Fruit fly (Drosophila melanogaster) whole organism, prepupa: ENCODE data around the gene Yp3.

ENCODE experiments used
- Blimp-1 ChIP-seq: fragments of 200-800 bp; sonication (Bioruptor generic); optimal IDR thresholded peaks from 3 replicates; lab custom pipeline; 2017; ENCODE audit warnings: missing biosample characterization, missing genetic modification characterization, mild to moderate bottlenecking, moderate library complexity, missing genetic modification reagents
- CG10669 ChIP-seq: fragments of 200-800 bp; sonication (Bioruptor generic); optimal IDR thresholded peaks from 3 replicates; lab custom pipeline; 2018; ENCODE audit warnings: missing biosample characterization, mild to moderate bottlenecking, missing genetic modification characterization, moderate library complexity
- CG11294 ChIP-seq: fragments of 200-800 bp; sonication (Bioruptor generic); IDR thresholded peaks from 2 replicates; pipeline ENCODE4 v1.3.6; 2022; ENCODE audit warnings: missing biosample characterization, missing genetic modification characterization
- CG11762 ChIP-seq: fragments of 200-800 bp; sonication (Bioruptor generic); optimal IDR thresholded peaks from 3 replicates; lab custom pipeline; 2016; ENCODE audit warnings: missing biosample characterization, missing genetic modification characterization; ENCODE audit not compliant: insufficient read depth
- CG11902 ChIP-seq: fragments of 200-800 bp; sonication (Bioruptor generic); optimal IDR thresholded peaks from 3 replicates; lab custom pipeline; 2016; ENCODE audit warnings: missing biosample characterization, missing genetic modification characterization
- CG16779 ChIP-seq: fragments of 200-800 bp; sonication (Bioruptor generic); optimal IDR thresholded peaks from 3 replicates; lab custom pipeline; 2017; ENCODE audit warnings: missing biosample characterization, mild to moderate bottlenecking, missing genetic modification characterization
- CG32006 ChIP-seq: fragments of 200-800 bp; sonication (Bioruptor generic); optimal IDR thresholded peaks from 3 replicates; lab custom pipeline; 2017; ENCODE audit warnings: missing biosample characterization, mild to moderate bottlenecking, missing genetic modification characterization
- CG4318 ChIP-seq: fragments of 200-800 bp; sonication (Bioruptor generic); optimal IDR thresholded peaks from 3 replicates; lab custom pipeline; 2017; ENCODE audit warnings: missing biosample characterization, mild to moderate bottlenecking, missing genetic modification characterization
- CG6163 ChIP-seq: fragments of 200-800 bp; sonication (Bioruptor generic); IDR thresholded peaks from 3 replicates; pipeline ENCODE4 v1.3.6; 2022; ENCODE audit warnings: missing biosample characterization, missing genetic modification characterization
- CG6276 ChIP-seq: fragments of 200-800 bp; sonication (Bioruptor generic); optimal IDR thresholded peaks from 2 replicates; lab custom pipeline; 2017; ENCODE audit warnings: missing biosample characterization, mild to moderate bottlenecking, missing genetic modification characterization
- CG6792 ChIP-seq: fragments of 200-800 bp; sonication (Bioruptor generic); optimal IDR thresholded peaks from 3 replicates; lab custom pipeline; 2016; ENCODE audit warnings: missing biosample characterization, missing genetic modification characterization
- CG6854 ChIP-seq: fragments of 200-800 bp; sonication (Bioruptor generic); optimal IDR thresholded peaks from 2 replicates; lab custom pipeline; 2017; ENCODE audit warnings: missing biosample characterization, mild to moderate bottlenecking, missing genetic modification characterization
- CG7368 ChIP-seq: fragments of 200-800 bp; sonication (Bioruptor generic); optimal IDR thresholded peaks from 3 replicates; lab custom pipeline; 2016; ENCODE audit warnings: missing biosample characterization, missing genetic modification characterization
- CG8119 ChIP-seq: fragments of 200-800 bp; sonication (Bioruptor generic); IDR thresholded peaks from 3 replicates; pipeline ENCODE4 v1.3.6; 2022; ENCODE audit warnings: missing biosample characterization, missing genetic modification characterization
- CG8319 ChIP-seq: fragments of 200-800 bp; sonication (Bioruptor generic); optimal IDR thresholded peaks from 3 replicates; lab custom pipeline; 2016; ENCODE audit warnings: missing biosample characterization, missing genetic modification characterization
- CG8632 ChIP-seq: fragments of 200-800 bp; sonication (Bioruptor generic); optimal IDR thresholded peaks from 3 replicates; lab custom pipeline; 2016; ENCODE audit warnings: missing biosample characterization, missing genetic modification characterization
- Eip93F ChIP-seq: fragments of 200-800 bp; sonication (Bioruptor generic); optimal IDR thresholded peaks from 2 replicates; lab custom pipeline; 2016; ENCODE audit warnings: missing biosample characterization, mild to moderate bottlenecking, missing genetic modification characterization
- Ets21C ChIP-seq: fragments of 200-800 bp; sonication (Bioruptor generic); optimal IDR thresholded peaks from 3 replicates; lab custom pipeline; 2016; ENCODE audit warnings: missing biosample characterization, missing genetic modification characterization
- Ets96B ChIP-seq: fragments of 200-800 bp; optimal IDR thresholded peaks from 2 replicates; lab custom pipeline; 2019; ENCODE audit warnings: missing biosample characterization, mild to moderate bottlenecking, missing genetic modification characterization, moderate library complexity
- Gug ChIP-seq: fragments of 200-800 bp; sonication (Bioruptor generic); IDR thresholded peaks from 2 replicates; pipeline ENCODE4 v1.3.6; 2022; ENCODE audit warnings: missing biosample characterization, missing genetic modification characterization
- Hr4 ChIP-seq: fragments of 200-800 bp; sonication (Bioruptor generic); optimal IDR thresholded peaks from 3 replicates; lab custom pipeline; 2016; ENCODE audit warnings: missing biosample characterization, missing genetic modification characterization
- Lpt ChIP-seq: fragments of 200-800 bp; sonication (Bioruptor generic); optimal IDR thresholded peaks from 3 replicates; lab custom pipeline; 2016; ENCODE audit warnings: missing biosample characterization, missing genetic modification characterization
- OdsH ChIP-seq: fragments of 200-800 bp; sonication (Bioruptor generic); optimal IDR thresholded peaks from 3 replicates; lab custom pipeline; 2016; ENCODE audit warnings: missing biosample characterization, missing genetic modification characterization
- Smox ChIP-seq: fragments of 200-800 bp; sonication (Bioruptor generic); optimal IDR thresholded peaks from 3 replicates; lab custom pipeline; 2016; ENCODE audit warnings: missing biosample characterization, missing genetic modification characterization
- Sox14 ChIP-seq: fragments of 200-800 bp; sonication (Bioruptor generic); optimal IDR thresholded peaks from 3 replicates; lab custom pipeline; 2016; ENCODE audit warnings: missing biosample characterization, missing genetic modification characterization
- Sox15 ChIP-seq: fragments of 200-800 bp; sonication (Bioruptor generic); optimal IDR thresholded peaks from 3 replicates; lab custom pipeline; 2016; ENCODE audit warnings: missing biosample characterization, missing genetic modification characterization
- achi ChIP-seq: fragments of 200-800 bp; sonication (Bioruptor generic); optimal IDR thresholded peaks from 3 replicates; lab custom pipeline; 2016; ENCODE audit warnings: missing biosample characterization, missing genetic modification characterization
- acj6 ChIP-seq: fragments of 200-800 bp; sonication (Bioruptor generic); optimal IDR thresholded peaks from 3 replicates; lab custom pipeline; 2016; ENCODE audit warnings: missing biosample characterization, missing genetic modification characterization
- cyc ChIP-seq: fragments of 200-800 bp; sonication (Bioruptor generic); optimal IDR thresholded peaks from 3 replicates; lab custom pipeline; 2016; ENCODE audit warnings: missing biosample characterization, missing genetic modification characterization
- dsx ChIP-seq: fragments of 200-800 bp; optimal IDR thresholded peaks from 3 replicates; lab custom pipeline; 2019; ENCODE audit warnings: missing biosample characterization, mild to moderate bottlenecking, missing genetic modification characterization, moderate library complexity; ENCODE audit not compliant: poor library complexity, severe bottlenecking
- eg ChIP-seq: fragments of 200-800 bp; sonication (Bioruptor generic); IDR thresholded peaks from 3 replicates; pipeline ENCODE4 v1.3.6; 2022; ENCODE audit warnings: missing biosample characterization, missing genetic modification characterization
- esn ChIP-seq: fragments of 200-800 bp; sonication (Bioruptor generic); optimal IDR thresholded peaks from 2 replicates; lab custom pipeline; 2016; ENCODE audit warnings: missing biosample characterization, mild to moderate bottlenecking, missing genetic modification characterization, moderate library complexity
- fd59A ChIP-seq: fragments of 200-800 bp; sonication (Bioruptor generic); optimal IDR thresholded peaks from 2 replicates; lab custom pipeline; 2017; ENCODE audit warnings: missing biosample characterization, mild to moderate bottlenecking, missing genetic modification characterization, missing genetic modification reagents
- fkh ChIP-seq: fragments of 200-800 bp; sonication (Bioruptor generic); optimal IDR thresholded peaks from 3 replicates; lab custom pipeline; 2017; ENCODE audit warnings: missing biosample characterization, mild to moderate bottlenecking, missing genetic modification characterization, moderate library complexity
- lz ChIP-seq: fragments of 200-800 bp; sonication (Bioruptor generic); optimal IDR thresholded peaks from 3 replicates; lab custom pipeline; 2016; ENCODE audit warnings: missing biosample characterization, missing genetic modification characterization
- net ChIP-seq: fragments of 200-800 bp; sonication (Bioruptor generic); optimal IDR thresholded peaks from 3 replicates; lab custom pipeline; 2016; ENCODE audit warnings: missing biosample characterization, missing genetic modification characterization
- pdm3 ChIP-seq: fragments of 200-800 bp; sonication (Bioruptor generic); optimal IDR thresholded peaks from 3 replicates; lab custom pipeline; 2016; ENCODE audit warnings: missing biosample characterization, missing genetic modification characterization
- salr ChIP-seq, 2 experiments: fragments of 200-800 bp; sonication (Bioruptor generic); optimal IDR thresholded peaks; 3 replicates each; lab custom pipeline; 2016 to 2018; ENCODE audit warnings: missing biosample characterization in 2 of 2, missing genetic modification characterization in 2 of 2, mild to moderate bottlenecking in 1 of 2
- spab ChIP-seq: fragments of 200-800 bp; sonication (Bioruptor generic); optimal IDR thresholded peaks from 2 replicates; lab custom pipeline; 2017; ENCODE audit warnings: missing biosample characterization, mild to moderate bottlenecking, missing genetic modification characterization, missing genetic modification reagents
- ss ChIP-seq, 2 experiments: fragments of 200-800 bp; sonication (Bioruptor generic); optimal IDR thresholded peaks; 2 replicates in 1 of 2; 3 replicates in 1 of 2; lab custom pipeline; 2017 to 2018; ENCODE audit warnings: mild to moderate bottlenecking in 2 of 2, missing biosample characterization in 2 of 2, missing genetic modification characterization in 2 of 2, moderate library complexity in 1 of 2
- svp ChIP-seq: fragments of 200-800 bp; sonication (Bioruptor generic); peaks from one replicate; lab custom pipeline; 2016; ENCODE audit warnings: missing biosample characterization, missing genetic modification characterization
- vri ChIP-seq: fragments of 200-800 bp; sonication (Bioruptor generic); optimal IDR thresholded peaks from 3 replicates; lab custom pipeline; 2016; ENCODE audit warnings: missing biosample characterization, mild to moderate bottlenecking, missing genetic modification characterization

Gene Yp3

dm6 chrX:13747635-13748467, 11.5 kb upstream of the Yp3 start (continued):
- TF ChIP-seq pdm3 (GFP tag; lab: Kevin White, UChicago) (peak; percentile 50), dsx (GFP tag; lab: Kevin White, UChicago) (peak; percentile 63), CG11294 (0 out of 2 replicates have a peak, but pooled peaks have one; percentile 22), fkh (GFP tag; lab: Kevin White, UChicago) (no peak), OdsH (GFP tag; lab: Kevin White, UChicago) (peak; percentile 46), CG8319 (peak; percentile 18), achi (peak; percentile 47), CG4318 (GFP tag; lab: Kevin White, UChicago) (peak; percentile 40), CG10669 (no peak), eg (GFP tag; lab: Robert Waterston, UW) (peak; percentile 77), salr (GFP tag; optimal IDR thresholded peaks at IDR 0.05; lab: Kevin White, UChicago) (peak in 1 of 2 experiments; percentile 66), cyc (GFP tag; lab: Kevin White, UChicago) (no peak), CG6854 (GFP tag; lab: Kevin White, UChicago) (no peak), Ets96B (tag; lab: Kevin White, UChicago) (peak; percentile 46), CG8119 (peak; percentile 74; the same call in 2 of the 3 replicates), Sox15 (GFP tag; lab: Kevin White, UChicago) (no peak), CG16779 (tag; lab: Kevin White, UChicago) (peak; percentile 51), vri (GFP tag; lab: Kevin White, UChicago) (peak; percentile 9), svp (GFP tag; lab: Kevin White, UChicago) (peak; percentile 52), CG6163 (GFP tag; lab: Robert Waterston, UW) (peak; percentile 67; the same call in 2 of the 3 replicates), CG11902 (GFP tag; lab: Kevin White, UChicago) (no peak)

dm6 chrX:13748906-13749872, 10.2 kb upstream of the Yp3 start:
- peak; percentile 88 for TF ChIP-seq vri (GFP tag; lab: Kevin White, UChicago)
- TF ChIP-seq dsx (GFP tag; lab: Kevin White, UChicago) = no peak
- no peak for TF ChIP-seq Blimp-1 (GFP tag; lab: Kevin White, UChicago)
- TF ChIP-seq acj6 (GFP tag; lab: Kevin White, UChicago) = peak; percentile 35
- no peak for TF ChIP-seq CG8319
- no peak for TF ChIP-seq CG6792 (GFP tag; lab: Kevin White, UChicago)
- no peak for TF ChIP-seq Lpt (GFP tag; lab: Kevin White, UChicago)
- peak; percentile 9 for TF ChIP-seq Sox14 (GFP tag; lab: Kevin White, UChicago)
- no peak for TF ChIP-seq Ets21C (GFP tag; lab: Kevin White, UChicago)
- TF ChIP-seq CG8119 = peak; percentile 75; the same call in 2 of the 3 replicates
- peak; percentile 52 for TF ChIP-seq fkh (GFP tag; lab: Kevin White, UChicago)
- TF ChIP-seq CG6163 (GFP tag; lab: Robert Waterston, UW) = peak; percentile 53; the same call in 1 of the 3 replicates
- TF ChIP-seq OdsH (GFP tag; lab: Kevin White, UChicago) = peak; percentile 46
- peak; percentile 44 for TF ChIP-seq Hr4
- no peak for TF ChIP-seq Sox15 (GFP tag; lab: Kevin White, UChicago)
- TF ChIP-seq lz (GFP tag; lab: Kevin White, UChicago) = peak; percentile 39
- peak; percentile 32 for TF ChIP-seq CG6276 (GFP tag; lab: Kevin White, UChicago)
- TF ChIP-seq CG8632 (GFP tag; lab: Kevin White, UChicago) = peak; percentile 27
- TF ChIP-seq esn = peak; percentile 40
- no peak for TF ChIP-seq pdm3 (GFP tag; lab: Kevin White, UChicago)
- peak; percentile 22 for TF ChIP-seq Ets96B (tag; lab: Kevin White, UChicago)
- no peak for TF ChIP-seq CG16779 (tag; lab: Kevin White, UChicago)
- TF ChIP-seq Smox = peak; percentile 19
- peak; percentile 5 for TF ChIP-seq CG7368 (GFP tag; lab: Kevin White, UChicago)
- TF ChIP-seq CG11762 = no peak
- no peak for TF ChIP-seq net (GFP tag; lab: Kevin White, UChicago)
- peak; percentile 54 for TF ChIP-seq CG32006 (GFP tag; lab: Kevin White, UChicago)
- peak; percentile 34 to 46 for TF ChIP-seq ss (GFP tag; optimal IDR thresholded peaks at IDR 0.05; lab: Kevin White, UChicago)
- TF ChIP-seq salr (GFP tag; optimal IDR thresholded peaks at IDR 0.05; lab: Kevin White, UChicago) = no peak
- no peak for TF ChIP-seq CG6854 (GFP tag; lab: Kevin White, UChicago)
- TF ChIP-seq achi = peak; percentile 26
- peak; percentile 67; the same call in 1 of the 2 replicates for TF ChIP-seq Gug (GFP tag; lab: Robert Waterston, UW)
- no peak for TF ChIP-seq spab (GFP tag; lab: Kevin White, UChicago)
- no peak for TF ChIP-seq fd59A (GFP tag; lab: Kevin White, UChicago)
- TF ChIP-seq Eip93F (GFP tag; lab: Kevin White, UChicago) = no peak
